Worm (Caenorhabditis elegans) whole organism, L4 larva: Measurements from ENCODE around the gene Y69A2AL.2.

Source experiments
- Y105C5A.15 ChIP-seq: fragments of 200-800 bp; sonication (Bioruptor generic); IDR thresholded peaks from 2 replicates; pipeline ENCODE4 v1.3.6; 2022; ENCODE audit warnings: missing genetic modification characterization, missing compliant biosample characterization
- aha-1 ChIP-seq: fragments of 150-350 bp; peaks from one replicate; lab custom pipeline; 2014; ENCODE audit warnings: missing biosample characterization, missing genetic modification characterization
- aly-2 ChIP-seq: sonication (generic microtip); optimal IDR thresholded peaks from 2 replicates; lab custom pipeline; 2018; ENCODE audit warnings: missing biosample characterization, missing genetic modification characterization
- ama-1 ChIP-seq: fragments of 150-350 bp; optimal IDR thresholded peaks from 2 replicates; lab custom pipeline; 2014; ENCODE audit warnings: inconsistent platforms, mixed read lengths
- daf-16 ChIP-seq, 3 experiments: sonication (generic microtip); optimal IDR thresholded peaks; 2 replicates each; lab custom pipeline; 2016 to 2017; ENCODE audit warnings: missing genetic modification characterization in 3 of 3, missing genetic modification reagents in 3 of 3, mild to moderate bottlenecking in 2 of 3, missing compliant biosample characterization in 2 of 3, missing biosample characterization in 1 of 3, moderate library complexity in 1 of 3
- egl-27 ChIP-seq: sonication (generic microtip); optimal IDR thresholded peaks from 3 replicates; lab custom pipeline; 2017; ENCODE audit warnings: missing biosample characterization, missing genetic modification reagents, missing genetic modification characterization
- fkh-10 ChIP-seq: fragments of 150-350 bp; optimal IDR thresholded peaks from 2 replicates; lab custom pipeline; 2014; ENCODE audit warnings: missing biosample characterization, missing genetic modification reagents, missing genetic modification characterization
- lin-13 ChIP-seq: fragments of 150-350 bp; optimal IDR thresholded peaks from 2 replicates; lab custom pipeline; 2014; ENCODE audit warnings: missing biosample characterization, missing genetic modification reagents, missing genetic modification characterization
- madf-9 ChIP-seq: fragments of 200-800 bp; sonication (Bioruptor generic); conservative IDR thresholded peaks from 2 replicates; pipeline ENCODE4 v1.3.6; 2022; ENCODE audit warnings: missing genetic modification reagents, missing genetic modification characterization, missing compliant biosample characterization
- mdt-29 ChIP-seq: fragments of 200-800 bp; sonication (Bioruptor generic); IDR thresholded peaks from 2 replicates; pipeline ENCODE4 v1.3.6; 2022; ENCODE audit warnings: missing genetic modification reagents, missing genetic modification characterization, missing compliant biosample characterization
- set-16 ChIP-seq: fragments of 200-800 bp; sonication (Bioruptor generic); IDR thresholded peaks from 2 replicates; pipeline ENCODE4 v1.3.6; 2022; ENCODE audit warnings: missing genetic modification reagents, missing genetic modification characterization, missing compliant biosample characterization
- unc-39 ChIP-seq: sonication (generic microtip); optimal IDR thresholded peaks from 2 replicates; lab custom pipeline; 2017; ENCODE audit warnings: missing biosample characterization, missing genetic modification characterization
- ztf-11 ChIP-seq: fragments of 150-350 bp; optimal IDR thresholded peaks from 2 replicates; lab custom pipeline; 2014; ENCODE audit warnings: missing biosample characterization, missing genetic modification characterization

- TF ChIP-seq madf-9: no peak
- no peak for TF ChIP-seq ztf-11
- no peak for TF ChIP-seq set-16 (GFP tag; lab: Robert Waterston, UW)
- no peak for TF ChIP-seq fkh-10
- no peak for TF ChIP-seq daf-16 (GFP tag; optimal IDR thresholded peaks at IDR 0.05; lab: Kevin White, UChicago)
- no peak for TF ChIP-seq daf-16 (tag; optimal IDR thresholded peaks at IDR 0.05; lab: Kevin White, UChicago)
- TF ChIP-seq aha-1 (tag; lab: Kevin White, UChicago): peak; percentile 10
- TF ChIP-seq unc-39 (tag; lab: Kevin White, UChicago): no peak
- no peak for TF ChIP-seq ama-1 (lab: Kevin White, UChicago)
- TF ChIP-seq lin-13: no peak
- no peak for TF ChIP-seq egl-27 (tag; lab: Kevin White, UChicago)
- no peak for TF ChIP-seq Y105C5A.15 (GFP tag; lab: Robert Waterston, UW)
- no peak for TF ChIP-seq aly-2
- no peak for TF ChIP-seq mdt-29 (GFP tag; lab: Robert Waterston, UW)
Observed at ce11 chrIV:2497615-2498183, 15.6 kb downstream of the Y69A2AL.2 start, which contains the start of gene Y69A2AR.16.
